Fruit fly (Drosophila melanogaster): ENCODE results near the gene Qtzl.

Qtzl gene

dm6 chr2L:12010100-12010876, 14.7 kb downstream of the Qtzl start (continued):
- TF ChIP-seq prd (optimal IDR thresholded peaks at IDR 0.05) (no peak), prd (GFP tag; IDR thresholded peaks at IDR 0.05) (no peak), bbx (GFP tag; IDR thresholded peaks at IDR 0.05; ENCODE audit: partially characterized antibody) (no peak), CG1529 (GFP tag; optimal IDR thresholded peaks at IDR 0.05) (peak; percentile 23), stc (GFP tag; IDR thresholded peaks at IDR 0.05) (no peak), oc (tag; optimal IDR thresholded peaks at IDR 0.05) (peak; percentile 99), Sox100B (GFP tag; optimal IDR thresholded peaks at IDR 0.05) (no peak), B-H1 (GFP tag; IDR thresholded peaks at IDR 0.05) (no peak), Hand (GFP tag; optimal IDR thresholded peaks at IDR 0.05) (peak; percentile 17), Ravus (GFP tag; IDR thresholded peaks at IDR 0.05) (no peak), Adf1 (GFP tag; IDR thresholded peaks at IDR 0.05) (no peak), CG17912 (GFP tag; optimal IDR thresholded peaks at IDR 0.05) (peak; percentile 38), CG12104 (GFP tag; optimal IDR thresholded peaks at IDR 0.05) (no peak), CG9932 (GFP tag; IDR thresholded peaks at IDR 0.05) (no peak), CG10565 (GFP tag; optimal IDR thresholded peaks at IDR 0.05) (no peak), Dfd (GFP tag; optimal IDR thresholded peaks at IDR 0.05) (no peak), lov (optimal IDR thresholded peaks at IDR 0.05) (no peak), lov (GFP tag; IDR thresholded peaks at IDR 0.05) (no peak), odd (GFP tag; optimal IDR thresholded peaks at IDR 0.05) (peak; percentile 74), cad (GFP tag; optimal IDR thresholded peaks at IDR 0.05) (no peak), seq (GFP tag; IDR thresholded peaks at IDR 0.05) (no peak), PHDP (tag; optimal IDR thresholded peaks at IDR 0.05) (no peak), CG1647 (GFP tag; optimal IDR thresholded peaks at IDR 0.05) (no peak), Gug (GFP tag; IDR thresholded peaks at IDR 0.05) (no peak), CG12219 (GFP tag; optimal IDR thresholded peaks at IDR 0.05) (no peak), E2f2 (GFP tag; IDR thresholded peaks at IDR 0.05) (no peak), scrt (GFP tag; optimal IDR thresholded peaks at IDR 0.05) (no peak), abd-A (tag; optimal IDR thresholded peaks at IDR 0.05) (peak; percentile 87), salm (tag; optimal IDR thresholded peaks at IDR 0.05) (peak; percentile 12), E2f1 (GFP tag; IDR thresholded peaks at IDR 0.05) (no peak), ro (GFP tag; IDR thresholded peaks at IDR 0.05) (no peak), Chrac-16 (GFP tag; optimal IDR thresholded peaks at IDR 0.05) (no peak), zfh2 (GFP tag; optimal IDR thresholded peaks at IDR 0.05) (no peak), Sry-β (GFP tag; optimal IDR thresholded peaks at IDR 0.05) (peak; percentile 36), CG2199 (GFP tag; IDR thresholded peaks at IDR 0.05) (no peak), vvl (GFP tag; IDR thresholded peaks at IDR 0.05) (no peak), CG2712 (tag; optimal IDR thresholded peaks at IDR 0.05) (peak; percentile 2), CG31388 (GFP tag; optimal IDR thresholded peaks at IDR 0.05) (no peak), trem (tag; optimal IDR thresholded peaks at IDR 0.05) (peak; percentile 15), Hmx (GFP tag; optimal IDR thresholded peaks at IDR 0.05) (no peak), CG34224 (GFP tag; IDR thresholded peaks at IDR 0.05; ENCODE audit: partially characterized antibody) (no peak), Taf1 (GFP tag; IDR thresholded peaks at IDR 0.05) (no peak), CG32532 (GFP tag; IDR thresholded peaks at IDR 0.05) (no peak), CG4730 (GFP tag; IDR thresholded peaks at IDR 0.05) (no peak), disco-r (GFP tag; optimal IDR thresholded peaks at IDR 0.05) (no peak), CG17568 (GFP tag; optimal IDR thresholded peaks at IDR 0.05) (peak; percentile 51), lmd (GFP tag; IDR thresholded peaks at IDR 0.05) (no peak), psq (GFP tag; optimal IDR thresholded peaks at IDR 0.05) (no peak), p53 (GFP tag; optimal IDR thresholded peaks at IDR 0.05) (no peak), CG12155 (GFP tag; optimal IDR thresholded peaks at IDR 0.05) (peak; percentile 82), CG12391 (tag; optimal IDR thresholded peaks at IDR 0.05) (peak; percentile 0), emc (GFP tag; optimal IDR thresholded peaks at IDR 0.05) (no peak)

Measured in whole organism, embryonic.